Fruit fly (Drosophila melanogaster) whole organism, embryonic: ENCODE data around the gene CG33108.

Experiments used
- ERR ChIP-seq: fragments of 200-800 bp; sonication (Bioruptor generic); optimal IDR thresholded peaks from 2 replicates; lab custom pipeline; 2016; ENCODE audit warnings: missing biosample characterization, missing genetic modification characterization
- H2.0 ChIP-seq: fragments of 200-800 bp; sonication (Bioruptor generic); IDR thresholded peaks from 2 replicates; pipeline ENCODE4 v1.3.6; 2022; ENCODE audit warnings: missing biosample characterization, missing genetic modification characterization

- TF ChIP-seq H2.0 (GFP tag; lab: Robert Waterston, UW) (no peak), ERR (GFP tag; lab: Kevin White, UChicago) (peak; percentile 45)
Measured at dm6 chr3R:23992823-23993797, 2.3 kb upstream of the CG33108 start, which contains the start of the genes Epp and Rab7.
